Worm (Caenorhabditis elegans) whole organism, young adult: ENCODE results near the gene C55B6.1.
A peak's percentile ranks its signal among the peaks of the same experiment; 100 is the strongest.

Source experiments
- B0261.1 ChIP-seq: sonication (generic microtip); optimal IDR thresholded peaks from 2 replicates; lab custom pipeline; 2016; ENCODE audit warnings: mild to moderate bottlenecking, missing genetic modification characterization, moderate library complexity, missing compliant biosample characterization
- B0336.3 ChIP-seq: fragments of 200-800 bp; sonication (Bioruptor generic); IDR thresholded peaks from 2 replicates; pipeline ENCODE4 v1.3.6; 2022; ENCODE audit warnings: missing genetic modification characterization, missing compliant biosample characterization
- C06A6.2 ChIP-seq: fragments of 200-800 bp; sonication (Bioruptor generic); conservative IDR thresholded peaks from 2 replicates; pipeline ENCODE4 v1.3.6; 2022; ENCODE audit warnings: missing genetic modification characterization, missing compliant biosample characterization
- F22D6.2 ChIP-seq: sonication (generic microtip); optimal IDR thresholded peaks from 2 replicates; lab custom pipeline; 2016; ENCODE audit warnings: mild to moderate bottlenecking, missing genetic modification characterization, missing compliant biosample characterization
- F23B12.7 ChIP-seq: sonication (generic microtip); optimal IDR thresholded peaks from 2 replicates; lab custom pipeline; 2017; ENCODE audit warnings: missing genetic modification characterization, mild to moderate bottlenecking, missing compliant biosample characterization, antibody characterized with exemption, moderate library complexity; ENCODE audit not compliant: insufficient read depth
- F37B4.10 ChIP-seq: fragments of 200-800 bp; sonication (Bioruptor generic); IDR thresholded peaks from 2 replicates; pipeline ENCODE4 v1.3.6; 2022; ENCODE audit warnings: missing genetic modification characterization, missing compliant biosample characterization
- F55B11.4 ChIP-seq: sonication (generic microtip); optimal IDR thresholded peaks from 2 replicates; lab custom pipeline; 2016; ENCODE audit warnings: missing compliant biosample characterization, missing genetic modification characterization, borderline replicate concordance; ENCODE audit not compliant: insufficient read depth
- F57C9.4 ChIP-seq: sonication (generic microtip); optimal IDR thresholded peaks from 2 replicates; lab custom pipeline; 2017; ENCODE audit warnings: mild to moderate bottlenecking, missing genetic modification characterization, missing compliant biosample characterization
- K11D2.4 ChIP-seq: fragments of 200-800 bp; sonication (Bioruptor generic); IDR thresholded peaks from 2 replicates; pipeline ENCODE4 v1.3.6; 2022; ENCODE audit warnings: missing genetic modification reagents, missing genetic modification characterization, missing compliant biosample characterization
- T26A5.8 ChIP-seq: sonication (generic microtip); optimal IDR thresholded peaks from 2 replicates; lab custom pipeline; 2016; ENCODE audit warnings: missing genetic modification characterization, missing compliant biosample characterization
- Y53G8AR.9 ChIP-seq: fragments of 200-800 bp; sonication (Bioruptor generic); conservative IDR thresholded peaks from 2 replicates; pipeline ENCODE4 v1.3.6; 2022; ENCODE audit warnings: missing genetic modification reagents, missing genetic modification characterization, missing compliant biosample characterization
- Y95B8A.8 ChIP-seq: fragments of 200-800 bp; sonication (Bioruptor generic); IDR thresholded peaks from 2 replicates; pipeline ENCODE4 v1.3.6; 2022; ENCODE audit warnings: missing genetic modification reagents, missing genetic modification characterization, missing compliant biosample characterization
- ZK185.1 ChIP-seq: sonication (generic microtip); optimal IDR thresholded peaks from 2 replicates; lab custom pipeline; 2016; ENCODE audit warnings: mild to moderate bottlenecking, missing genetic modification characterization, missing compliant biosample characterization; ENCODE audit not compliant: poor library complexity, severe bottlenecking
- attf-3 ChIP-seq: fragments of 200-800 bp; sonication (Bioruptor generic); conservative IDR thresholded peaks from 2 replicates; pipeline ENCODE4 v1.3.6; 2022; ENCODE audit warnings: missing genetic modification reagents, missing genetic modification characterization, missing compliant biosample characterization
- attf-5 ChIP-seq: fragments of 200-800 bp; sonication (Bioruptor generic); optimal IDR thresholded peaks from 2 replicates; lab custom pipeline; 2018; ENCODE audit warnings: mild to moderate bottlenecking, missing genetic modification characterization, missing compliant biosample characterization
- bed-1 ChIP-seq: fragments of 200-800 bp; sonication (Bioruptor generic); IDR thresholded peaks from 2 replicates; pipeline ENCODE4 v1.3.6; 2022; ENCODE audit warnings: missing genetic modification reagents, missing genetic modification characterization, missing compliant biosample characterization
- ccch-3 ChIP-seq: fragments of 200-800 bp; sonication (Bioruptor generic); optimal IDR thresholded peaks from 2 replicates; lab custom pipeline; 2018; ENCODE audit warnings: mild to moderate bottlenecking, missing genetic modification characterization, missing compliant biosample characterization
- cebp-2 ChIP-seq: fragments of 200-800 bp; sonication (Bioruptor generic); IDR thresholded peaks from 2 replicates; pipeline ENCODE4 v1.3.6; 2022; ENCODE audit warnings: missing genetic modification characterization, missing compliant biosample characterization
- ceh-40 ChIP-seq: fragments of 200-800 bp; sonication (Bioruptor generic); IDR thresholded peaks from 2 replicates; pipeline ENCODE4 v1.3.6; 2022; ENCODE audit warnings: missing genetic modification characterization, missing compliant biosample characterization
- die-1 ChIP-seq: sonication (generic microtip); optimal IDR thresholded peaks from 2 replicates; lab custom pipeline; 2016; ENCODE audit warnings: missing genotype, mild to moderate bottlenecking, missing genetic modification characterization, missing compliant biosample characterization
- dox-1 ChIP-seq: fragments of 200-800 bp; sonication (Bioruptor generic); IDR thresholded peaks from 2 replicates; pipeline ENCODE4 v1.3.6; 2022; ENCODE audit warnings: missing genetic modification reagents, missing genetic modification characterization, missing compliant biosample characterization
- dpl-1 ChIP-seq: fragments of 150-350 bp; optimal IDR thresholded peaks from 2 replicates; lab custom pipeline; 2014; ENCODE audit warnings: missing biosample characterization, missing genetic modification reagents, missing genetic modification characterization
- egrh-3 ChIP-seq: fragments of 200-800 bp; sonication (Bioruptor generic); IDR thresholded peaks from 2 replicates; pipeline ENCODE4 v1.3.6; 2022; ENCODE audit warnings: missing genetic modification reagents, missing genetic modification characterization, missing compliant biosample characterization
- fkh-3 ChIP-seq: sonication (generic microtip); optimal IDR thresholded peaks from 2 replicates; lab custom pipeline; 2016; ENCODE audit warnings: mild to moderate bottlenecking, missing genetic modification characterization, missing compliant biosample characterization
- him-1 ChIP-seq: sonication (generic microtip); optimal IDR thresholded peaks from 2 replicates; lab custom pipeline; 2016; ENCODE audit warnings: missing genotype, missing genetic modification reagents, missing genetic modification characterization, missing compliant biosample characterization
- hlh-12 ChIP-seq: sonication (generic microtip); optimal IDR thresholded peaks from 2 replicates; lab custom pipeline; 2016; ENCODE audit warnings: missing genetic modification characterization, missing compliant biosample characterization
- lin-54 ChIP-seq: fragments of 200-800 bp; sonication (Bioruptor generic); optimal IDR thresholded peaks from 2 replicates; lab custom pipeline; 2018; ENCODE audit warnings: mild to moderate bottlenecking, missing genetic modification characterization, missing compliant biosample characterization
- madf-10 ChIP-seq: sonication (generic microtip); optimal IDR thresholded peaks from 2 replicates; lab custom pipeline; 2016; ENCODE audit warnings: mild to moderate bottlenecking, missing genetic modification characterization, missing compliant biosample characterization
- madf-6 ChIP-seq: fragments of 200-800 bp; sonication (Bioruptor generic); IDR thresholded peaks from 2 replicates; pipeline ENCODE4 v1.3.6; 2022; ENCODE audit warnings: missing genetic modification reagents, missing genetic modification characterization, missing compliant biosample characterization
- mcd-1 ChIP-seq: fragments of 200-800 bp; sonication (Bioruptor generic); IDR thresholded peaks from 2 replicates; pipeline ENCODE4 v1.3.6; 2022; ENCODE audit warnings: missing genetic modification reagents, missing genetic modification characterization, missing compliant biosample characterization
- nfya-1 ChIP-seq: sonication (generic microtip); optimal IDR thresholded peaks from 2 replicates; lab custom pipeline; 2017; ENCODE audit warnings: antibody characterized with exemption, missing compliant biosample characterization, missing genetic modification characterization, borderline replicate concordance; ENCODE audit not compliant: insufficient read depth
- nfyb-1 ChIP-seq: fragments of 200-800 bp; sonication (Bioruptor generic); IDR thresholded peaks from 2 replicates; pipeline ENCODE4 v1.3.6; 2022; ENCODE audit warnings: missing genetic modification reagents, missing genetic modification characterization, missing compliant biosample characterization
- nhr-120 ChIP-seq: fragments of 200-800 bp; sonication (Bioruptor generic); IDR thresholded peaks from 2 replicates; pipeline ENCODE4 v1.3.6; 2022; ENCODE audit warnings: missing genetic modification characterization, missing compliant biosample characterization
- nhr-179 ChIP-seq: sonication (generic microtip); optimal IDR thresholded peaks from 2 replicates; lab custom pipeline; 2016; ENCODE audit warnings: mild to moderate bottlenecking, missing genetic modification characterization, missing compliant biosample characterization
- nhr-80 ChIP-seq: sonication (generic microtip); optimal IDR thresholded peaks from 2 replicates; lab custom pipeline; 2016; ENCODE audit warnings: missing genetic modification characterization, missing compliant biosample characterization
- pha-4 ChIP-seq: fragments of 150-350 bp; sonication (generic microtip); optimal IDR thresholded peaks from 2 replicates; lab custom pipeline; 2014; ENCODE audit warnings: missing biosample characterization, missing genetic modification reagents, missing genetic modification characterization
- rcor-1 ChIP-seq: fragments of 200-800 bp; sonication (Bioruptor generic); IDR thresholded peaks from 2 replicates; pipeline ENCODE4 v1.3.6; 2022; ENCODE audit warnings: missing genetic modification reagents, missing genetic modification characterization, missing compliant biosample characterization
- repo-1 ChIP-seq: sonication (generic microtip); optimal IDR thresholded peaks from 2 replicates; lab custom pipeline; 2017; ENCODE audit warnings: mild to moderate bottlenecking, missing genetic modification characterization, missing compliant biosample characterization
- sdz-38 ChIP-seq: sonication (generic microtip); optimal IDR thresholded peaks from 2 replicates; lab custom pipeline; 2016; ENCODE audit warnings: missing genotype, missing genetic modification characterization, missing compliant biosample characterization
- somi-1 ChIP-seq: fragments of 200-800 bp; sonication (Bioruptor generic); optimal IDR thresholded peaks from 2 replicates; lab custom pipeline; 2018; ENCODE audit warnings: mild to moderate bottlenecking, missing genetic modification characterization, missing compliant biosample characterization
- ztf-22 ChIP-seq: fragments of 200-800 bp; sonication (Bioruptor generic); optimal IDR thresholded peaks from 2 replicates; lab custom pipeline; 2018; ENCODE audit warnings: mild to moderate bottlenecking, missing genetic modification characterization, moderate library complexity, missing compliant biosample characterization
- ztf-3 ChIP-seq: fragments of 200-800 bp; sonication (Bioruptor generic); optimal IDR thresholded peaks from 2 replicates; lab custom pipeline; 2018; ENCODE audit warnings: mild to moderate bottlenecking, missing genetic modification characterization, missing compliant biosample characterization

Gene C55B6.1

ce11 chrX:7158736-7159135, 41.4 kb upstream of the C55B6.1 start, which contains the start of gene pgp-10 (continued):
- TF ChIP-seq F55B11.4 (no peak), mcd-1 (no peak), ccch-3 (GFP tag; lab: Kevin White, UChicago) (no peak), hlh-12 (tag; lab: Kevin White, UChicago) (no peak), Y53G8AR.9 (GFP tag; lab: Robert Waterston, UW) (no peak), rcor-1 (GFP tag; lab: Robert Waterston, UW) (no peak)

- TF ChIP-seq nhr-179, result no peak
- TF ChIP-seq Y95B8A.8 (GFP tag; lab: Robert Waterston, UW), result no peak
- TF ChIP-seq F37B4.10 (GFP tag; lab: Robert Waterston, UW), result no peak
- no peak for TF ChIP-seq die-1 (tag; lab: Kevin White, UChicago)
- no peak for TF ChIP-seq rcor-1 (GFP tag; lab: Robert Waterston, UW)
- no peak for TF ChIP-seq repo-1 (tag; lab: Kevin White, UChicago)
- TF ChIP-seq nfya-1, result no peak
- no peak for TF ChIP-seq dpl-1 (GFP tag; lab: Kevin White, UChicago)
- TF ChIP-seq attf-5 (GFP tag; lab: Kevin White, UChicago), result no peak
- TF ChIP-seq F23B12.7 (tag; lab: Kevin White, UChicago), result no peak
- no peak for TF ChIP-seq somi-1 (GFP tag; lab: Kevin White, UChicago)
- no peak for TF ChIP-seq attf-3 (GFP tag; lab: Robert Waterston, UW)
- TF ChIP-seq B0336.3 (GFP tag; lab: Robert Waterston, UW), result no peak
- TF ChIP-seq sdz-38 (tag; lab: Kevin White, UChicago), result no peak
- no peak for TF ChIP-seq lin-54 (GFP tag; lab: Kevin White, UChicago)
- no peak for TF ChIP-seq ztf-3 (GFP tag; lab: Kevin White, UChicago)
These were observed 37.4 kb upstream of the C55B6.1 start for ce11 chrX:7162764-7163163.

- TF ChIP-seq nhr-80 (tag; lab: Kevin White, UChicago), result peak; percentile 83
- no peak for TF ChIP-seq fkh-3
- no peak for TF ChIP-seq madf-6 (GFP tag; lab: Robert Waterston, UW)
- TF ChIP-seq nfyb-1 (GFP tag; lab: Robert Waterston, UW), result no peak
- TF ChIP-seq dox-1, result 0 out of 2 replicates have a peak, but pooled peaks have one; percentile 34
These were observed 29.4 kb upstream of the C55B6.1 start, which contains the start of gene bar-1 for ce11 chrX:7170575-7171297. bar-1 (minus strand) TSS chrX:7170625.

ce11 chrX:7175389-7175788, 24.8 kb upstream of the C55B6.1 start:
- TF ChIP-seq T26A5.8 (tag; lab: Kevin White, UChicago) (no peak), bed-1 (GFP tag; lab: Robert Waterston, UW) (no peak), F57C9.4 (tag; lab: Kevin White, UChicago) (no peak), nhr-179 (no peak), madf-10 (tag; lab: Kevin White, UChicago) (no peak), him-1 (tag; lab: Kevin White, UChicago) (no peak), C06A6.2 (GFP tag; lab: Robert Waterston, UW) (no peak), ztf-22 (GFP tag; lab: Kevin White, UChicago) (no peak), pha-4 (tag; lab: Kevin White, UChicago) (no peak), B0261.1 (tag; lab: Kevin White, UChicago) (no peak), K11D2.4 (GFP tag; lab: Robert Waterston, UW) (no peak), ZK185.1 (tag; lab: Kevin White, UChicago) (no peak), ceh-40 (GFP tag; lab: Robert Waterston, UW) (no peak), egrh-3 (GFP tag; lab: Robert Waterston, UW) (no peak), cebp-2 (GFP tag; lab: Robert Waterston, UW) (no peak), F22D6.2 (no peak), nhr-120 (GFP tag; lab: Robert Waterston, UW) (no peak)
